Worm (Caenorhabditis elegans): ENCODE results near the gene hcp-2.
A peak's percentile ranks its signal among the peaks of the same experiment; 100 is the strongest.

The hcp-2 gene

ce11 chrV:9625604-9626446, 19.8 kb upstream of the hcp-2 start, which contains the start of gene T06E4.7:
Gene T06E4.7, plus strand, starts transcription at chrV:9626396.
- no peak for TF ChIP-seq ztf-16 (tag; optimal IDR thresholded peaks at IDR 0.05)
- peak; percentile 13 for TF ChIP-seq ceh-2 (tag; optimal IDR thresholded peaks at IDR 0.05)
- TF ChIP-seq syd-9 (tag; optimal IDR thresholded peaks at IDR 0.05): no peak
- peak; percentile 38 for TF ChIP-seq pag-3 (tag; optimal IDR thresholded peaks at IDR 0.05; ENCODE audit: borderline replicate concordance)
- TF ChIP-seq hlh-6 (tag; optimal IDR thresholded peaks at IDR 0.05): peak; percentile 30
- peak; percentile 4 for TF ChIP-seq fkh-6 (tag; optimal IDR thresholded peaks at IDR 0.05)
- TF ChIP-seq mec-3 (tag; optimal IDR thresholded peaks at IDR 0.05; ENCODE audit: borderline replicate concordance): peak; percentile 45
- peak; percentile 93 for TF ChIP-seq elt-4 (tag; optimal IDR thresholded peaks at IDR 0.05)

- TF ChIP-seq hlh-6 (tag; optimal IDR thresholded peaks at IDR 0.05) (peak; percentile 46), hlh-8 (tag; optimal IDR thresholded peaks at IDR 0.05) (no peak)
Measured at ce11 chrV:9628603-9629002, 17.1 kb upstream of the hcp-2 start.

- TF ChIP-seq ceh-24 (tag; optimal IDR thresholded peaks at IDR 0.05) (no peak), hlh-30 (tag; optimal IDR thresholded peaks at IDR 0.05; ENCODE audit: insufficient read depth) (no peak), C38D4.7 (GFP tag; optimal IDR thresholded peaks at IDR 0.05) (no peak), unc-42 (tag; optimal IDR thresholded peaks at IDR 0.05) (no peak), pqm-1 (tag; optimal IDR thresholded peaks at IDR 0.05) (no peak), ceh-19 (GFP tag; optimal IDR thresholded peaks at IDR 0.05) (no peak), ceh-2 (tag; optimal IDR thresholded peaks at IDR 0.05) (no peak), K02D7.2 (tag; optimal IDR thresholded peaks at IDR 0.05) (no peak)
Measured at ce11 chrV:9629114-9629513, 16.5 kb upstream of the hcp-2 start, which contains the start of gene idpc-3. Gene idpc-3, minus strand, starts transcription at chrV:9629214.

ce11 chrV:9629643-9630042, 16.0 kb upstream of the hcp-2 start, which contains the start of gene col-146:
Gene col-146, plus strand, starts transcription at chrV:9629943.
- no peak for TF ChIP-seq unc-55 (GFP tag; optimal IDR thresholded peaks at IDR 0.05)
- no peak for TF ChIP-seq pha-4 (tag; optimal IDR thresholded peaks at IDR 0.05)
- TF ChIP-seq fkh-10 (GFP tag; optimal IDR thresholded peaks at IDR 0.05): no peak
- no peak for TF ChIP-seq lin-11 (tag; optimal IDR thresholded peaks at IDR 0.05)
- no peak for TF ChIP-seq ceh-6 (GFP tag; optimal IDR thresholded peaks at IDR 0.05)
- no peak for TF ChIP-seq elt-4 (tag; optimal IDR thresholded peaks at IDR 0.05)
- TF ChIP-seq nfya-1 (tag; optimal IDR thresholded peaks at IDR 0.05): no peak
- no peak for TF ChIP-seq ceh-22 (tag; optimal IDR thresholded peaks at IDR 0.05)

- TF ChIP-seq sox-4 (tag; optimal IDR thresholded peaks at IDR 0.05) (no peak), unc-42 (tag; optimal IDR thresholded peaks at IDR 0.05) (no peak), ceh-34 (tag; optimal IDR thresholded peaks at IDR 0.05) (no peak), pros-1 (tag; optimal IDR thresholded peaks at IDR 0.05) (no peak)
Measured at ce11 chrV:9630542-9630941, 15.1 kb upstream of the hcp-2 start.

- TF ChIP-seq ceh-31 (tag; optimal IDR thresholded peaks at IDR 0.05) (no peak), F13H6.1 (tag; optimal IDR thresholded peaks at IDR 0.05) (no peak), ttx-3 (tag; optimal IDR thresholded peaks at IDR 0.05) (no peak), dve-1 (tag; optimal IDR thresholded peaks at IDR 0.05) (no peak), ceh-18 (tag; optimal IDR thresholded peaks at IDR 0.05) (no peak), nhr-11 (tag; optimal IDR thresholded peaks at IDR 0.05) (no peak), fkh-10 (GFP tag; optimal IDR thresholded peaks at IDR 0.05) (no peak)
Measured at ce11 chrV:9630944-9631343, 14.7 kb upstream of the hcp-2 start, which contains the start of gene T06E4.5. Gene T06E4.5, plus strand, starts transcription at chrV:9631244.

Measured in whole organism, late embryonic.